Fruit fly (Drosophila melanogaster) whole organism, wandering third instar larva: ENCODE data around the gene lap.

Source experiments
- h ChIP-seq: fragments of 200-800 bp; sonication (Bioruptor generic); optimal IDR thresholded peaks from 3 replicates; lab custom pipeline; 2016; ENCODE audit warnings: missing biosample characterization, mild to moderate bottlenecking, missing genetic modification characterization
- usp ChIP-seq: fragments of >200 bp; optimal IDR thresholded peaks from 2 replicates; lab custom pipeline; 2017; ENCODE audit warnings: missing biosample characterization, missing genetic modification characterization

DNA sequence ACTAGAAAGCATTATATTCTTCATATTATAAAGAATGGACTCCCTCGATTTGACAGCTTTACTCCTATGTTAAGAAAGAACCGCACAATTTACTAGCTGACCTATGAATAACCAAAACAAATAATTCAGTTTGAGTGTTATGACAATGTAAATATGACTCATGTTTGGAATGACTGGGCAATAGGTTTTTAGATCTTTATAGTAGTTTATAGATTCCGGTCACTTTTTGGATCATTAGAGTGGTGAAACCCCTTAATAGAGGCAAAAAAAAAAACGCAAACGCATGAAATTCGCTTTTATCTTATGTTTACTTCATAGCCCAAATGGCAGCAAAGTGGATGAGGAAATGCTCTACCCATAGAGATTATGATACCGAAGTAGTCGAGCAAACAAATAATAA is 32.8 kb downstream of the lap start, which contains the start of gene CG14605:
- no peak for TF ChIP-seq usp
- TF ChIP-seq h (GFP tag; lab: Kevin White, UChicago) = no peak
